Fruit fly (Drosophila melanogaster) ovary, adult (tissue): ENCODE measurements around the gene Atg6.
A peak's percentile ranks its signal among the peaks of the same experiment; 100 is the strongest.

Experiments
- CG17801 ChIP-seq: fragments of 200-800 bp; optimal IDR thresholded peaks from 2 replicates; lab custom pipeline; 2019; ENCODE audit warnings: missing biosample characterization, mild to moderate bottlenecking, missing genetic modification characterization, moderate library complexity; ENCODE audit not compliant: partially characterized antibody

The Atg6 gene

dm6 chr3R:24025715-24026467 lies 24.7 kb downstream of the Atg6 start:
- TF ChIP-seq CG17801: no peak

dm6 chr3R:24024688-24025087 lies 25.9 kb downstream of the Atg6 start:
- TF ChIP-seq CG17801: no peak

dm6 chr3R:24024123-24024522 lies 26.5 kb downstream of the Atg6 start:
- TF ChIP-seq CG17801: no peak

- TF ChIP-seq CG17801: no peak
Measured at dm6 chr3R:24021895-24022294, 28.7 kb downstream of the Atg6 start.

- no peak for TF ChIP-seq CG17801
Measured at dm6 chr3R:24017648-24018047, 32.9 kb downstream of the Atg6 start.

dm6 chr3R:24015939-24016913 lies 34.4 kb downstream of the Atg6 start:
- TF ChIP-seq CG17801: no peak

- no peak for TF ChIP-seq CG17801
Measured at dm6 chr3R:24015449-24015848, 35.1 kb downstream of the Atg6 start.

dm6 chr3R:24014600-24014999 lies 36.0 kb downstream of the Atg6 start:
- no peak for TF ChIP-seq CG17801

- TF ChIP-seq CG17801: no peak
Measured at dm6 chr3R:24012038-24012693, 38.4 kb downstream of the Atg6 start.

dm6 chr3R:24010637-24011214 lies 39.9 kb downstream of the Atg6 start:
- no peak for TF ChIP-seq CG17801

dm6 chr3R:24008887-24009286 lies 41.7 kb downstream of the Atg6 start:
- TF ChIP-seq CG17801: no peak

- no peak for TF ChIP-seq CG17801
Measured at dm6 chr3R:24007775-24008506, 42.6 kb downstream of the Atg6 start.

- TF ChIP-seq CG17801: peak; percentile 14
Measured at dm6 chr3R:24006449-24007159, 44.0 kb downstream of the Atg6 start.

dm6 chr3R:24003948-24004347 lies 46.6 kb downstream of the Atg6 start:
- TF ChIP-seq CG17801: no peak

- no peak for TF ChIP-seq CG17801
Measured at dm6 chr3R:24001150-24001549, 49.4 kb downstream of the Atg6 start.
